Worm (Caenorhabditis elegans) whole organism, dauer: Measurements from ENCODE around the gene scl-10.

Source experiments
- unc-62 ChIP-seq: sonication (generic microtip); optimal IDR thresholded peaks from 2 replicates; lab custom pipeline; 2017; ENCODE audit warnings: missing biosample characterization, missing genetic modification reagents, missing genetic modification characterization

scl-10 gene

ce11 chrIV:13029674-13030466, 18.4 kb upstream of the scl-10 start:
- TF ChIP-seq unc-62 (GFP tag; lab: Kevin White, UChicago), result no peak

ce11 chrIV:13030467-13031299, 17.6 kb upstream of the scl-10 start:
- no peak for TF ChIP-seq unc-62 (GFP tag; lab: Kevin White, UChicago)

ce11 chrIV:13032153-13032552, 16.1 kb upstream of the scl-10 start:
- no peak for TF ChIP-seq unc-62 (GFP tag; lab: Kevin White, UChicago)

ce11 chrIV:13033516-13033915, 14.7 kb upstream of the scl-10 start:
- no peak for TF ChIP-seq unc-62 (GFP tag; lab: Kevin White, UChicago)

ce11 chrIV:13035302-13035701, 13.0 kb upstream of the scl-10 start:
- TF ChIP-seq unc-62 (GFP tag; lab: Kevin White, UChicago), result no peak

- TF ChIP-seq unc-62 (GFP tag; lab: Kevin White, UChicago), result no peak
Measured at ce11 chrIV:13036835-13037234, 11.4 kb upstream of the scl-10 start.

ce11 chrIV:13038888-13039287, 9.4 kb upstream of the scl-10 start, which contains the start of gene F49E11.2:
Gene F49E11.2 (minus strand): TSS chrIV:13038988.
- TF ChIP-seq unc-62 (GFP tag; lab: Kevin White, UChicago), result no peak

ce11 chrIV:13041486-13041885, 6.8 kb upstream of the scl-10 start:
- TF ChIP-seq unc-62 (GFP tag; lab: Kevin White, UChicago), result no peak

ce11 chrIV:13042091-13042490, 6.2 kb upstream of the scl-10 start, which contains the start of gene amt-2:
Gene amt-2 (plus strand): TSS chrIV:13042391.
- TF ChIP-seq unc-62 (GFP tag; lab: Kevin White, UChicago), result no peak

- TF ChIP-seq unc-62 (GFP tag; lab: Kevin White, UChicago), result no peak
Measured at ce11 chrIV:13044980-13045379, 3.3 kb upstream of the scl-10 start.

- no peak for TF ChIP-seq unc-62 (GFP tag; lab: Kevin White, UChicago)
Measured at ce11 chrIV:13046848-13047247, 1.4 kb upstream of the scl-10 start, which contains the start of gene scl-9. Gene scl-9 (plus strand): TSS chrIV:13047148.

- no peak for TF ChIP-seq unc-62 (GFP tag; lab: Kevin White, UChicago)
Measured at ce11 chrIV:13051073-13051472, 2.8 kb downstream of the scl-10 start, which contains the start of gene scl-11. Gene scl-11 (plus strand): TSS chrIV:13051373.

- no peak for TF ChIP-seq unc-62 (GFP tag; lab: Kevin White, UChicago)
Measured at ce11 chrIV:13052568-13052967, 4.3 kb downstream of the scl-10 start, which contains the start of gene F49E11.7. Gene F49E11.7 (plus strand): TSS chrIV:13052868.

ce11 chrIV:13056026-13056425, 7.8 kb downstream of the scl-10 start, which contains the start of gene scl-1:
Gene scl-1 (plus strand): TSS chrIV:13056326.
- TF ChIP-seq unc-62 (GFP tag; lab: Kevin White, UChicago), result no peak

ce11 chrIV:13057418-13057817, 9.2 kb downstream of the scl-10 start, which contains the start of gene scl-2:
Gene scl-2 (plus strand): TSS chrIV:13057710.
- TF ChIP-seq unc-62 (GFP tag; lab: Kevin White, UChicago), result no peak

- no peak for TF ChIP-seq unc-62 (GFP tag; lab: Kevin White, UChicago)
Measured at ce11 chrIV:13059284-13059683, 11.0 kb downstream of the scl-10 start, which contains the start of gene scl-3. Gene scl-3 (plus strand): TSS chrIV:13059584.
